Fruit fly (Drosophila melanogaster): ENCODE measurements around the gene CG33710.
A peak's percentile ranks its signal among the peaks of the same experiment; 100 is the strongest.

CG33710 gene

dm6 chr3L:19929051-19929718 lies 23.4 kb downstream of the CG33710 start (continued):
- TF ChIP-seq klu (GFP tag; IDR thresholded peaks at IDR 0.05) (no peak), CG18262 (tag; optimal IDR thresholded peaks at IDR 0.05) (peak; percentile 10), Sox100B (GFP tag; optimal IDR thresholded peaks at IDR 0.05) (peak; percentile 3), zfh1 (GFP tag; IDR thresholded peaks at IDR 0.05) (no peak), CG7963 (GFP tag; IDR thresholded peaks at IDR 0.05; ENCODE audit: partially characterized antibody) (no peak), cg (GFP tag; optimal IDR thresholded peaks at IDR 0.05) (peak; percentile 77), Drgx (GFP tag; IDR thresholded peaks at IDR 0.05) (peak; percentile 45; the same call in 1 of the 2 replicates), Dip3 (GFP tag; optimal IDR thresholded peaks at IDR 0.05) (no peak), slp2 (GFP tag; optimal IDR thresholded peaks at IDR 0.05) (peak; percentile 22), CG12391 (tag; optimal IDR thresholded peaks at IDR 0.05) (peak; percentile 47), seq (GFP tag; IDR thresholded peaks at IDR 0.05) (0 out of 2 replicates have a peak, but pooled peaks have one; percentile 7), CG13624 (GFP tag; optimal IDR thresholded peaks at IDR 0.05) (no peak), CHES-1-like (GFP tag; optimal IDR thresholded peaks at IDR 0.05) (no peak), Dbx (GFP tag; IDR thresholded peaks at IDR 0.05) (no peak), CG9932 (GFP tag; IDR thresholded peaks at IDR 0.05) (peak; percentile 36; the same call in 1 of the 2 replicates), tgo (GFP tag; IDR thresholded peaks at IDR 0.05) (no peak), CG14014 (GFP tag; IDR thresholded peaks at IDR 0.05) (no peak), Tbp (GFP tag; optimal IDR thresholded peaks at IDR 0.05) (no peak), CG2199 (GFP tag; IDR thresholded peaks at IDR 0.05) (0 out of 3 replicates have a peak, but pooled peaks have one; percentile 49), Hsf (GFP tag; optimal IDR thresholded peaks at IDR 0.05) (no peak), CG34376 (GFP tag; optimal IDR thresholded peaks at IDR 0.05) (no peak), pho (GFP tag; optimal IDR thresholded peaks at IDR 0.05) (no peak), CG2120 (GFP tag; optimal IDR thresholded peaks at IDR 0.05) (peak; percentile 60), Hr51 (GFP tag; optimal IDR thresholded peaks at IDR 0.05) (peak in 1 of 2 experiments; percentile 43), pros (GFP tag; optimal IDR thresholded peaks at IDR 0.05) (peak; percentile 3), CG2712 (tag; optimal IDR thresholded peaks at IDR 0.05) (peak; percentile 8), CG4360 (GFP tag; IDR thresholded peaks at IDR 0.05) (peak; percentile 21; the same call in 1 of the 2 replicates), tna (GFP tag; IDR thresholded peaks at IDR 0.05; ENCODE audit: partially characterized antibody) (no peak), lov (optimal IDR thresholded peaks at IDR 0.05) (no peak), lov (GFP tag; IDR thresholded peaks at IDR 0.05) (0 out of 3 replicates have a peak, but pooled peaks have one; percentile 17), z (GFP tag; IDR thresholded peaks at IDR 0.05) (no peak), Deaf1 (tag; optimal IDR thresholded peaks at IDR 0.05) (peak; percentile 65), prd (optimal IDR thresholded peaks at IDR 0.05) (no peak), prd (GFP tag; IDR thresholded peaks at IDR 0.05) (no peak), PHDP (tag; optimal IDR thresholded peaks at IDR 0.05) (peak; percentile 32), lbe (GFP tag; optimal IDR thresholded peaks at IDR 0.05) (no peak), NK7.1 (GFP tag; optimal IDR thresholded peaks at IDR 0.05) (no peak), Doc3 (GFP tag; IDR thresholded peaks at IDR 0.05; ENCODE audit: partially characterized antibody) (no peak), Spps (tag; optimal IDR thresholded peaks at IDR 0.05) (no peak), tap (tag; optimal IDR thresholded peaks at IDR 0.05) (no peak), Dll (GFP tag; IDR thresholded peaks at IDR 0.05; ENCODE audit: partially characterized antibody) (no peak), Blimp-1 (GFP tag; optimal IDR thresholded peaks at IDR 0.05) (peak; percentile 28), CG9817 (tag; optimal IDR thresholded peaks at IDR 0.05) (no peak), ac (GFP tag; optimal IDR thresholded peaks at IDR 0.05) (no peak), MESR4 (GFP tag; optimal IDR thresholded peaks at IDR 0.05) (no peak), bowl (GFP tag; IDR thresholded peaks at IDR 0.05) (no peak), CG11456 (GFP tag; IDR thresholded peaks at IDR 0.05) (no peak), CG7556 (GFP tag; optimal IDR thresholded peaks at IDR 0.05) (peak; percentile 34), CG10321 (GFP tag; IDR thresholded peaks at IDR 0.05) (no peak), stc (GFP tag; IDR thresholded peaks at IDR 0.05) (no peak), sens (GFP tag) (peak; percentile 84)

All from whole organism, embryonic.